Worm (Caenorhabditis elegans): Measurements from ENCODE around the gene rsd-2.

- TF ChIP-seq ztf-29 (GFP tag; IDR thresholded peaks at IDR 0.05) (no peak), med-1 (GFP tag; optimal IDR thresholded peaks at IDR 0.05; ENCODE audit: insufficient read depth) (no peak), ref-1 (GFP tag; conservative IDR thresholded peaks at IDR 0.05) (no peak), klf-2 (GFP tag; conservative IDR thresholded peaks at IDR 0.05) (no peak), ztf-23 (GFP tag; IDR thresholded peaks at IDR 0.05) (no peak), tab-1 (GFP tag; IDR thresholded peaks at IDR 0.05) (no peak)
Measured at ce11 chrIV:13487019-13487418, 53.0 kb downstream of the rsd-2 start.
